Worm (Caenorhabditis elegans) whole organism, dauer: ENCODE results near the gene srz-105.

Experiments used
- unc-62 ChIP-seq: sonication (generic microtip); optimal IDR thresholded peaks from 2 replicates; lab custom pipeline; 2017; ENCODE audit warnings: missing biosample characterization, missing genetic modification reagents, missing genetic modification characterization

The srz-105 gene

DNA sequence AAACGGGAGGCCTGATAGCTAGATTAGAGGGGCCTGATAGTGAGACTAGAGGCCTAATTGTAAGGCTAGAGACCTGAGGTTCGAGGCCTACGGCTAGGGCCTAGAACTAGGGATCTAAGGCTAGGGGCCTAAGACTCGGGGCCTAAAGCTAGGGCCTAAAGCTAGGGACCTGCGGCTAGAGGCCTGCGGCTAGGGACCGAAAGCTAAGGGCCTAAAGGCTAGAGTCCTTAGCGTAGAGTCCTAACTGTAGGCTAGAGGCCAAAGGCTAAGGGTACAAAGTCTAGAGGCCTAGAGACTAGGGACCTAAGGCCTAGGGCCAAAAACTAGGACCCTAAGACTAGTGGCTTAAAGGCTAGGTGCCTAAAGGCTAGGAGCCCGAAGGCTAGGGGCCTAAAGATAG, 8.4 kb downstream of the srz-105 start:
- TF ChIP-seq unc-62 (GFP tag; lab: Kevin White, UChicago), result no peak

DNA sequence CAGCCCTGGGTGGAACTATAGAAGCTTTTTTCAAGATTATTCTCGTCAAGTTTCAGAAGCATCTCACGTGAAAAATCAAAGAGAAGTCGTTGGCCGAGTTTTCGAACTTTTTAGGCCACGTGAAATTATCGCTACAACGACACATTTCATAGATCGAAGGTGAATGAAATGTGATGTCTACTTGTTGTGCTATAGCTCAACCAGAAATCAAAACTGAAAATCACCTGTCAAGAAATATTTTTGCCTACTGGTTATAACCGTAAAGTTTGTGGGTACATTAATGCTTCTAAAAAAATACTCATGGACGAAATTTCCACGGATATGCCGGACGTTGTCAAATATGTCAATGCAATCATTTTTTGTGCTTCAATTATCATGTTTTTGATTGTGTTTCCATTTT, 10.3 kb downstream of the srz-105 start, which contains the start of gene srz-38:
TSS of gene srz-38 (plus strand) at position 301 of the 400 bp plus-strand sequence.
- TF ChIP-seq unc-62 (GFP tag; lab: Kevin White, UChicago), result no peak

DNA sequence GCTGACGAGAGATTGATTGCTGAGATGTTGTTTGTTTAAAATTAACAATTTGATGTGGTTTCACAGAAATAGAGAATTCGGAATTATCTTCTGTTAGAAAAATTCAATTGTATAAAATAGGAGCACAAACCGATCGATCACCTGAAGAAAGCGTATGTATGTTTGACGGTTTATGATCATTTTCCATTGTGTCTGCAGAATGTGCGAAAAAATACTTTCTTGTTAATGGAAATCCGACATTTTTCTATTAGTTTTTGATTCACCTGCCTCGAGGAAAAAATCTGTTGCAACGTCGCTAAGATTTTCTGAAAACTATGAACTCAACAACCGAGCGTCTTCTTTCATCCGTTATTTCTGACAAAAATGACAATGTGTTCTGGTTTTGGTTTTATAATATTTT, 12.0 kb downstream of the srz-105 start, which contains the start of gene C35D6.13:
TSS of gene C35D6.13 (plus strand) at position 301 of the 400 bp plus-strand sequence.
- no peak for TF ChIP-seq unc-62 (GFP tag; lab: Kevin White, UChicago)

- no peak for TF ChIP-seq unc-62 (GFP tag; lab: Kevin White, UChicago)
These were observed 21.8 kb downstream of the srz-105 start, which contains the start of gene C35D6.3 for ce11 chrIV:16346514-16346913. C35D6.3 (plus strand) TSS chrIV:16346814.

ce11 chrIV:16350690-16351089, 26.0 kb downstream of the srz-105 start, which contains the start of gene C35D6.4:
C35D6.4 (plus strand) TSS chrIV:16350990.
- no peak for TF ChIP-seq unc-62 (GFP tag; lab: Kevin White, UChicago)

DNA sequence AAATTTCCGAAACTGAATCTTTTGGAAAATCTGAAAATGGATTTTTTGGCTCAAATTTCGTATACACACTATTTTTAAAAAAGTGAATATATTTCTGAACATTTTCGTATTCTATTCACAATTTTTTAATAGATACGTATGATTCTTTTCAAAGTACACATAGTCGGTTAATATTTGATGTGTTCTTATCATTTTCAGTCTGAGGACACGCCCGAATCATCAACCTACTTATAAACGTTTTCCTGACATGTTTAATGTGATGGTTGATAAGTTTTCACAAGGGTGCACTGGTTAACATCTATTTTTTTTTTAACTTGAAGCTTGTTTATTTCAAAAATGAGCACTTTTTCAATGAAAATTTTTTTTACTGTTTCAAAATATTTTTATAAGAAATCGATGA, 39.9 kb downstream of the srz-105 start:
- no peak for TF ChIP-seq unc-62 (GFP tag; lab: Kevin White, UChicago)

DNA sequence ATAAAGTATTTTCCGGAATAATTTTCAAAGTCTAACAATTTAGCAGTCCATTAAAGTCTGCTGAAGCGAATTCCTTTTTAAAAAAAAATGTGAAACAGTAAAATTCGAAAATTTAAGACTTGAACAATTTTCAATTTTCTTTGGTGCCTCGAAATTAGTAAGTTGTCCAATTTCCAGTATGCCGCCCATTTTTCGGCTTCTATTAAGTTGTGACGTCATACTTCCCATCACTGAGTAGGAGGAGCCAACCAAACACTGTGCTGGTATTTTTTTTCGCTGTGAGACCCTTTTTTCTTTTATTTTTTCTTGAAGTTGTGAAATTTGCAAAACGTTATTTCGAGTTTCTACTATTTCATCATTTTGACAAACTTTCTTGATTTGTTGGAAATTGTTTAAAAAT, 45.9 kb downstream of the srz-105 start:
- no peak for TF ChIP-seq unc-62 (GFP tag; lab: Kevin White, UChicago)
